Fruit fly (Drosophila melanogaster) whole organism, prepupa: Measurements from ENCODE around the gene CG8176.

Experiments
- CG4318 ChIP-seq: fragments of 200-800 bp; sonication (Bioruptor generic); optimal IDR thresholded peaks from 3 replicates; lab custom pipeline; 2017; ENCODE audit warnings: missing biosample characterization, mild to moderate bottlenecking, missing genetic modification characterization
- CG7368 ChIP-seq: fragments of 200-800 bp; sonication (Bioruptor generic); optimal IDR thresholded peaks from 3 replicates; lab custom pipeline; 2016; ENCODE audit warnings: missing biosample characterization, missing genetic modification characterization
- CG8319 ChIP-seq: fragments of 200-800 bp; sonication (Bioruptor generic); optimal IDR thresholded peaks from 3 replicates; lab custom pipeline; 2016; ENCODE audit warnings: missing biosample characterization, missing genetic modification characterization
- Eip93F ChIP-seq: fragments of 200-800 bp; sonication (Bioruptor generic); optimal IDR thresholded peaks from 2 replicates; lab custom pipeline; 2016; ENCODE audit warnings: missing biosample characterization, mild to moderate bottlenecking, missing genetic modification characterization
- Lpt ChIP-seq: fragments of 200-800 bp; sonication (Bioruptor generic); optimal IDR thresholded peaks from 3 replicates; lab custom pipeline; 2016; ENCODE audit warnings: missing biosample characterization, missing genetic modification characterization
- Smox ChIP-seq: fragments of 200-800 bp; sonication (Bioruptor generic); optimal IDR thresholded peaks from 3 replicates; lab custom pipeline; 2016; ENCODE audit warnings: missing biosample characterization, missing genetic modification characterization
- eg ChIP-seq: fragments of 200-800 bp; sonication (Bioruptor generic); IDR thresholded peaks from 3 replicates; pipeline ENCODE4 v1.3.6; 2022; ENCODE audit warnings: missing biosample characterization, missing genetic modification characterization
- spab ChIP-seq: fragments of 200-800 bp; sonication (Bioruptor generic); optimal IDR thresholded peaks from 2 replicates; lab custom pipeline; 2017; ENCODE audit warnings: missing biosample characterization, mild to moderate bottlenecking, missing genetic modification characterization, missing genetic modification reagents
- topi ChIP-seq: fragments of 200-800 bp; sonication (Bioruptor generic); optimal IDR thresholded peaks from 3 replicates; lab custom pipeline; 2016; ENCODE audit warnings: missing biosample characterization, missing genetic modification characterization

- TF ChIP-seq Smox: no peak
- TF ChIP-seq CG7368 (GFP tag; lab: Kevin White, UChicago): no peak
- no peak for TF ChIP-seq eg (GFP tag; lab: Robert Waterston, UW)
- no peak for TF ChIP-seq Eip93F (GFP tag; lab: Kevin White, UChicago)
- no peak for TF ChIP-seq spab
- TF ChIP-seq CG4318 (GFP tag; lab: Kevin White, UChicago): no peak
- TF ChIP-seq CG8319 (GFP tag; lab: Kevin White, UChicago): no peak
- TF ChIP-seq topi (GFP tag; lab: Kevin White, UChicago): peak; percentile 49
- peak; percentile 14 for TF ChIP-seq Lpt (GFP tag; lab: Kevin White, UChicago)
Observed at dm6 chr3R:9513052-9513420, 2.8 kb upstream of the CG8176 start, which contains the start of the genes Ras85D and Rlb1.
